Fruit fly (Drosophila melanogaster) whole organism, embryonic: ENCODE measurements around the gene CG42540.

Experiments used
- B-H2 ChIP-seq: fragments of 200-800 bp; sonication (Bioruptor generic); optimal IDR thresholded peaks from 2 replicates; lab custom pipeline; 2018; ENCODE audit warnings: missing biosample characterization, mild to moderate bottlenecking, missing genetic modification characterization
- Bteb2 ChIP-seq: fragments of 200-800 bp; sonication (Bioruptor generic); optimal IDR thresholded peaks from 2 replicates; lab custom pipeline; 2016; ENCODE audit warnings: missing biosample characterization, missing genetic modification characterization
- C15 ChIP-seq: fragments of 200-800 bp; sonication (Bioruptor generic); IDR thresholded peaks from 3 replicates; pipeline ENCODE4 v1.3.6; 2022; ENCODE audit warnings: missing biosample characterization, missing genetic modification characterization
- CG10431 ChIP-seq: fragments of 200-800 bp; sonication (Bioruptor generic); optimal IDR thresholded peaks from 3 replicates; lab custom pipeline; 2018; ENCODE audit warnings: missing biosample characterization, mild to moderate bottlenecking, missing genetic modification characterization
- CG11723 ChIP-seq: fragments of 200-800 bp; sonication (Bioruptor generic); optimal IDR thresholded peaks from 2 replicates; lab custom pipeline; 2017; ENCODE audit warnings: missing biosample characterization, mild to moderate bottlenecking, missing genetic modification characterization
- CG13775 ChIP-seq: fragments of 200-800 bp; sonication (Bioruptor generic); optimal IDR thresholded peaks from 3 replicates; lab custom pipeline; 2017; ENCODE audit warnings: missing biosample characterization, mild to moderate bottlenecking, missing genetic modification characterization
- CG15011 ChIP-seq: fragments of 200-800 bp; sonication (Bioruptor generic); optimal IDR thresholded peaks from 3 replicates; lab custom pipeline; 2018; ENCODE audit warnings: missing biosample characterization, mild to moderate bottlenecking, missing genetic modification characterization
- CG16813 ChIP-seq: fragments of 200-800 bp; sonication (Bioruptor generic); IDR thresholded peaks from 3 replicates; pipeline ENCODE4 v1.3.6; 2022; ENCODE audit warnings: missing biosample characterization, missing genetic modification characterization; ENCODE audit not compliant: partially characterized antibody
- CG17328 ChIP-seq: fragments of 200-800 bp; sonication (Bioruptor generic); IDR thresholded peaks from 2 replicates; pipeline ENCODE4 v1.3.6; 2022; ENCODE audit warnings: missing biosample characterization, missing genetic modification characterization
- CG2712 ChIP-seq: fragments of 200-800 bp; optimal IDR thresholded peaks from 3 replicates; lab custom pipeline; 2019; ENCODE audit warnings: missing biosample characterization, mild to moderate bottlenecking, missing genetic modification characterization, moderate library complexity
- CG32767 ChIP-seq: fragments of 200-800 bp; sonication (Bioruptor generic); IDR thresholded peaks from 2 replicates; pipeline ENCODE4 v1.3.6; 2022; ENCODE audit warnings: missing biosample characterization, missing genetic modification characterization
- CG34224 ChIP-seq: fragments of 200-800 bp; sonication (Bioruptor generic); IDR thresholded peaks from 3 replicates; pipeline ENCODE4 v1.3.6; 2022; ENCODE audit warnings: missing biosample characterization, missing genetic modification characterization; ENCODE audit not compliant: partially characterized antibody
- CG42726 ChIP-seq: fragments of 200-800 bp; sonication (Bioruptor generic); IDR thresholded peaks from 2 replicates; pipeline ENCODE4 v1.3.6; 2022; ENCODE audit warnings: missing biosample characterization, missing genetic modification characterization; ENCODE audit not compliant: partially characterized antibody
- CG4617 ChIP-seq: fragments of 200-800 bp; sonication (Bioruptor generic); optimal IDR thresholded peaks from 3 replicates; lab custom pipeline; 2016; ENCODE audit warnings: missing biosample characterization, missing genetic modification characterization, borderline replicate concordance
- Drgx ChIP-seq: fragments of 200-800 bp; sonication (Bioruptor generic); IDR thresholded peaks from 2 replicates; pipeline ENCODE4 v1.3.6; 2022; ENCODE audit warnings: missing biosample characterization, missing genetic modification characterization
- HHEX ChIP-seq: fragments of 200-800 bp; sonication (Bioruptor generic); optimal IDR thresholded peaks from 3 replicates; lab custom pipeline; 2017; ENCODE audit warnings: missing biosample characterization, mild to moderate bottlenecking, missing genetic modification characterization, missing genetic modification reagents
- Hand ChIP-seq: fragments of 200-800 bp; sonication (Bioruptor generic); optimal IDR thresholded peaks from 2 replicates; lab custom pipeline; 2017; ENCODE audit warnings: mild to moderate bottlenecking, missing biosample characterization, missing genetic modification reagents, missing genetic modification characterization
- HmgZ ChIP-seq: fragments of 200-800 bp; sonication (Bioruptor generic); optimal IDR thresholded peaks from 2 replicates; lab custom pipeline; 2018; ENCODE audit warnings: missing biosample characterization, mild to moderate bottlenecking, missing genetic modification characterization
- Hmr ChIP-seq: fragments of 200-800 bp; sonication (Bioruptor generic); optimal IDR thresholded peaks from 3 replicates; lab custom pipeline; 2017; ENCODE audit warnings: mild to moderate bottlenecking, missing biosample characterization, missing genetic modification reagents, missing genetic modification characterization
- Mes4 ChIP-seq: fragments of 200-800 bp; sonication (Bioruptor generic); optimal IDR thresholded peaks from 2 replicates; lab custom pipeline; 2016; ENCODE audit warnings: missing biosample characterization, missing genetic modification characterization
- NC2β ChIP-seq: fragments of 200-800 bp; sonication (Bioruptor generic); optimal IDR thresholded peaks from 2 replicates; lab custom pipeline; 2016; ENCODE audit warnings: missing biosample characterization, missing genetic modification characterization
- Side ChIP-seq: fragments of 200-800 bp; sonication (Bioruptor generic); optimal IDR thresholded peaks from 2 replicates; lab custom pipeline; 2016; ENCODE audit warnings: missing biosample characterization, missing genetic modification characterization
- Sin3A ChIP-seq: fragments of >200 bp; optimal IDR thresholded peaks from 2 replicates; lab custom pipeline; 2018
- ac ChIP-seq: fragments of 200-800 bp; sonication (Bioruptor generic); optimal IDR thresholded peaks from 3 replicates; lab custom pipeline; 2017; ENCODE audit warnings: missing biosample characterization, mild to moderate bottlenecking, missing genetic modification characterization
- bowl ChIP-seq: fragments of 200-800 bp; sonication (Bioruptor generic); IDR thresholded peaks from 2 replicates; pipeline ENCODE4 v1.3.6; 2022; ENCODE audit warnings: missing biosample characterization, missing genetic modification characterization
- crp ChIP-seq, 2 experiments: fragments of 200-800 bp; sonication (Bioruptor generic); optimal IDR thresholded peaks; 2 replicates in 1 of 2; 3 replicates in 1 of 2; lab custom pipeline; 2017; ENCODE audit warnings: missing biosample characterization in 2 of 2, missing genetic modification characterization in 2 of 2, mild to moderate bottlenecking in 1 of 2, moderate library complexity in 1 of 2
- fd3F ChIP-seq: fragments of 200-800 bp; sonication (Bioruptor generic); optimal IDR thresholded peaks from 2 replicates; lab custom pipeline; 2018; ENCODE audit warnings: missing biosample characterization, mild to moderate bottlenecking, missing genetic modification characterization, moderate library complexity
- fu2 ChIP-seq: fragments of 200-800 bp; sonication (Bioruptor generic); optimal IDR thresholded peaks from 2 replicates; lab custom pipeline; 2016; ENCODE audit warnings: missing biosample characterization, missing genetic modification characterization
- ham ChIP-seq: fragments of 200-800 bp; sonication (Bioruptor generic); IDR thresholded peaks from 2 replicates; pipeline ENCODE4 v1.3.6; 2022; ENCODE audit warnings: missing biosample characterization, missing genetic modification characterization
- hkb ChIP-seq, 2 experiments: fragments of 200-800 bp in 1 of 2; fragments of >200 bp in 1 of 2; sonication (Bioruptor generic) in 1 of 2; IDR thresholded peaks in 1 of 2; optimal IDR thresholded peaks in 1 of 2; 2 replicates each; pipeline versions ENCODE4 v1.3.6 to Lab custom; 2017 to 2022; ENCODE audit warnings: missing biosample characterization in 1 of 2, missing genetic modification characterization in 1 of 2
- inv ChIP-seq: fragments of 200-800 bp; sonication (Bioruptor generic); IDR thresholded peaks from 2 replicates; pipeline ENCODE4 v1.3.6; 2022; ENCODE audit warnings: missing biosample characterization, missing genetic modification characterization; ENCODE audit not compliant: partially characterized antibody
- jigr1 ChIP-seq: fragments of 200-800 bp; sonication (Bioruptor generic); IDR thresholded peaks from 3 replicates; pipeline ENCODE4 v1.3.6; 2022; ENCODE audit warnings: missing biosample characterization, missing genetic modification characterization
- kah ChIP-seq: fragments of 200-800 bp; sonication (Bioruptor generic); optimal IDR thresholded peaks from 2 replicates; lab custom pipeline; 2018; ENCODE audit warnings: missing biosample characterization, mild to moderate bottlenecking, missing genetic modification characterization
- kni ChIP-seq: fragments of 200-800 bp; sonication (Bioruptor generic); optimal IDR thresholded peaks from 3 replicates; lab custom pipeline; 2017; ENCODE audit warnings: mild to moderate bottlenecking, missing biosample characterization, missing genetic modification reagents, missing genetic modification characterization
- mld ChIP-seq: fragments of 200-800 bp; sonication (Bioruptor generic); IDR thresholded peaks from 3 replicates; pipeline ENCODE4 v1.3.6; 2022; ENCODE audit warnings: missing biosample characterization, missing genetic modification characterization; ENCODE audit not compliant: partially characterized antibody
- nmo ChIP-seq: fragments of 200-800 bp; sonication (Bioruptor generic); optimal IDR thresholded peaks from 2 replicates; lab custom pipeline; 2018; ENCODE audit warnings: missing biosample characterization, mild to moderate bottlenecking, missing genetic modification characterization, moderate library complexity
- onecut ChIP-seq: fragments of 200-800 bp; sonication (Bioruptor generic); IDR thresholded peaks from 2 replicates; pipeline ENCODE4 v1.3.6; 2022; ENCODE audit warnings: missing biosample characterization, missing genetic modification characterization
- pho ChIP-seq: fragments of 200-800 bp; sonication (Bioruptor generic); optimal IDR thresholded peaks from 2 replicates; lab custom pipeline; 2016; ENCODE audit warnings: missing biosample characterization, missing genetic modification characterization
- ranshi ChIP-seq: fragments of 200-800 bp; sonication (Bioruptor generic); IDR thresholded peaks from 2 replicates; pipeline ENCODE4 v1.3.6; 2022; ENCODE audit warnings: missing biosample characterization, missing genetic modification characterization
- repo ChIP-seq: fragments of 200-800 bp; sonication (Bioruptor generic); optimal IDR thresholded peaks from 2 replicates; lab custom pipeline; 2016; ENCODE audit warnings: missing biosample characterization, missing genetic modification characterization
- salm ChIP-seq: fragments of 200-800 bp; sonication (Bioruptor generic); optimal IDR thresholded peaks from 2 replicates; lab custom pipeline; 2018; ENCODE audit warnings: missing biosample characterization, mild to moderate bottlenecking, missing genetic modification characterization
- sens-2 ChIP-seq: fragments of 200-800 bp; sonication (Bioruptor generic); IDR thresholded peaks from 2 replicates; pipeline ENCODE4 v1.3.6; 2022; ENCODE audit warnings: missing biosample characterization, missing genetic modification characterization
- sna ChIP-seq: fragments of 200-800 bp; sonication (Bioruptor generic); IDR thresholded peaks from 2 replicates; pipeline ENCODE4 v1.3.6; 2022; ENCODE audit warnings: missing biosample characterization, missing genetic modification characterization; ENCODE audit not compliant: partially characterized antibody
- stc ChIP-seq: fragments of 200-800 bp; sonication (Bioruptor generic); IDR thresholded peaks from 2 replicates; pipeline ENCODE4 v1.3.6; 2022; ENCODE audit warnings: missing biosample characterization, missing genetic modification characterization
- tgo ChIP-seq: fragments of 200-800 bp; sonication (Bioruptor generic); IDR thresholded peaks from 3 replicates; pipeline ENCODE4 v1.3.6; 2022; ENCODE audit warnings: missing biosample characterization, missing genetic modification characterization
- tll ChIP-seq, 2 experiments: fragments of 200-800 bp in 1 of 2; fragments of >200 bp in 1 of 2; sonication (Bioruptor generic) in 1 of 2; optimal IDR thresholded peaks; 2 replicates each; lab custom pipeline; 2017 to 2019; ENCODE audit warnings: missing biosample characterization in 2 of 2, missing genetic modification characterization in 2 of 2, mild to moderate bottlenecking in 1 of 2, moderate library complexity in 1 of 2
- vfl ChIP-seq: fragments of 200-800 bp; sonication (Bioruptor generic); optimal IDR thresholded peaks from 2 replicates; lab custom pipeline; 2016; ENCODE audit warnings: missing biosample characterization, missing genetic modification characterization

The CG42540 gene

DNA sequence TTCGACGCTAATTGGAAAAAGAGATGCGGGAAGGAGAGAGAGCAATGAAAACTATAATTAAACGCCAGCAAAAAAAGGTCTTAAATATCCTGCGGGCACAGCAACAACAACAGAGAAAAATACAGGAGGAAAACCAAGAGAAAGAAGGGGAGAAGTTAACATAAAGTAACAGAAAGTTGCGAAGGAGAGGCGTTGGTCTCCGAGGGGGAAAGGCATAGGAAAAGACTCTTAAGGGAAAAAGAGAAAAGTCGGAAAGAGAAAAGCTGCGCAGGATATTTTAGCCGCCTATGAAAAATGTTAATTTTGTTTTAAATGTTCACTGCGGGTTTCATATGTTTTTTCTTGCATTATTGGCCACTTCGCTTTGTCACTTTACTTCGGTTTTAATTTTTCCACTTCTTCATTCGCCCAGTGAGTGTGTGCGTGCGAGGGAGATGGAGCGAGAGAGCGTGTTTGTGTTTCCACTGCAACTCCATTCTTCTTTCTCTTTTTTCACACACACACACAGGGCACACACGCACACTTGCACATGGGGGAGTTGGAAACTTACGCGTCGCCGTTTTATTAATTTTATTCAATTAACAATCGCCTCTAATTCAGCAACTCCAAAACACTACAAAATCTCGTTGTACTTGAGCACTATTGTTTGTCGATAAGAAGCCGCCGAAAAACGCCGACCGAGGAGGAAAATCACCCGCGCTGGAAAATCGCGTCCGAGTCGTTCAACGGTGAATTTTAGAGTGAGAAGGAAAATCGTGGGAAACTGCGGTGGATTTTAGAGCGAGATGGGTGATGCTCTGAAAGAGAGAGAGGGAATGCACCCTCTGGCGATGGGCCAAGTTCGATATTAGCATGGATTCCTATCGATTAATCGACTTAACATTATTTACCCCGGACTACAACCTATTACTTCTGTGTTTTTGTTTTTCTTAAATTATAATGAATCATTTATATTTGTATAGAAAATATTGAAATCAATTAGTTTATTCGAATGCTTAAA, 69.8 kb downstream of the CG42540 start, which contains the start of gene Src64B (continued):
- TF ChIP-seq CG16813 (GFP tag; lab: Robert Waterston, UW) (peak; percentile 74), salm (no peak), Drgx (GFP tag; lab: Robert Waterston, UW) (peak; percentile 27; the same call in 1 of the 2 replicates), nmo (peak; percentile 14), HHEX (GFP tag; lab: Kevin White, UChicago) (no peak), CG11723 (GFP tag; lab: Kevin White, UChicago) (peak; percentile 9), C15 (GFP tag; lab: Robert Waterston, UW) (no peak), B-H2 (GFP tag; lab: Kevin White, UChicago) (peak; percentile 18), stc (GFP tag; lab: Robert Waterston, UW) (no peak), CG17328 (GFP tag; lab: Robert Waterston, UW) (0 out of 2 replicates have a peak, but pooled peaks have one; percentile 32), Hmr (GFP tag; lab: Kevin White, UChicago) (peak; percentile 38), bowl (no peak), tgo (GFP tag; lab: Robert Waterston, UW) (no peak), tll (GFP tag; optimal IDR thresholded peaks at IDR 0.05; lab: Kevin White, UChicago) (peak in 1 of 2 experiments; percentile 68), inv (peak; percentile 67), HmgZ (peak; percentile 58), NC2β (GFP tag; lab: Kevin White, UChicago) (peak; percentile 9), mld (peak; percentile 38; the same call in 1 of the 3 replicates), CG42726 (peak; percentile 80), pho (GFP tag; lab: Kevin White, UChicago) (no peak), hkb (optimal IDR thresholded peaks at IDR 0.05; lab: Kevin White, UChicago) (no peak), hkb (GFP tag; IDR thresholded peaks at IDR 0.05; lab: Robert Waterston, UW) (peak; percentile 46), kah (GFP tag; lab: Kevin White, UChicago) (peak; percentile 42), vfl (GFP tag; lab: Kevin White, UChicago) (peak; percentile 14), CG32767 (peak; percentile 56), jigr1 (GFP tag; lab: Robert Waterston, UW) (peak; percentile 88; the same call in 1 of the 3 replicates), sna (GFP tag; lab: Robert Waterston, UW) (peak; percentile 40; the same call in 1 of the 2 replicates), Sin3A (lab: Kevin White, UChicago) (no peak), CG10431 (GFP tag; lab: Kevin White, UChicago) (peak; percentile 59), Bteb2 (GFP tag; lab: Kevin White, UChicago) (no peak), sens-2 (no peak), CG34224 (GFP tag; lab: Robert Waterston, UW) (0 out of 3 replicates have a peak, but pooled peaks have one; percentile 29), ac (peak; percentile 9), Side (peak; percentile 37), fd3F (GFP tag; lab: Kevin White, UChicago) (no peak), repo (GFP tag; lab: Kevin White, UChicago) (no peak), Mes4 (GFP tag; lab: Kevin White, UChicago) (no peak), ham (GFP tag; lab: Robert Waterston, UW) (no peak), onecut (GFP tag; lab: Robert Waterston, UW) (peak; percentile 49; the same call in 1 of the 2 replicates), CG15011 (GFP tag; lab: Kevin White, UChicago) (no peak), CG2712 (tag; lab: Kevin White, UChicago) (peak; percentile 31), fu2 (no peak), ranshi (no peak), crp (GFP tag; optimal IDR thresholded peaks at IDR 0.05; lab: Kevin White, UChicago) (no peak), Hand (GFP tag; lab: Kevin White, UChicago) (no peak), CG4617 (GFP tag; lab: Kevin White, UChicago) (peak; percentile 43), CG13775 (GFP tag; lab: Kevin White, UChicago) (no peak), kni (GFP tag; lab: Kevin White, UChicago) (peak; percentile 75)
